Worm (Caenorhabditis elegans) whole organism, L4 larva: Measurements from ENCODE around the gene str-225.

ENCODE experiments used
- aly-2 ChIP-seq: sonication (generic microtip); optimal IDR thresholded peaks from 2 replicates; lab custom pipeline; 2018; ENCODE audit warnings: missing biosample characterization, missing genetic modification characterization
- duxl-1 ChIP-seq: sonication (generic microtip); optimal IDR thresholded peaks from 2 replicates; lab custom pipeline; 2016; ENCODE audit warnings: mild to moderate bottlenecking, missing genetic modification characterization, moderate library complexity, missing compliant biosample characterization; ENCODE audit not compliant: poor library complexity
- hlh-30 ChIP-seq: sonication (generic microtip); optimal IDR thresholded peaks from 2 replicates; lab custom pipeline; 2017; ENCODE audit warnings: antibody characterized with exemption, mild to moderate bottlenecking, missing genetic modification characterization, missing compliant biosample characterization; ENCODE audit not compliant: insufficient read depth
- snpc-1.2 ChIP-seq: fragments of 200-800 bp; sonication (Bioruptor generic); IDR thresholded peaks from 2 replicates; pipeline ENCODE4 v1.3.6; 2022; ENCODE audit warnings: missing genetic modification reagents, missing genetic modification characterization, missing compliant biosample characterization

ce11 chrV:3551765-3552164 is 44.1 kb downstream of the str-225 start, which contains the start of gene grl-28:
- TF ChIP-seq hlh-30 (no peak), duxl-1 (tag; lab: Kevin White, UChicago) (no peak), aly-2 (tag; lab: Kevin White, UChicago) (no peak), snpc-1.2 (GFP tag; lab: Robert Waterston, UW) (no peak)
